Worm (Caenorhabditis elegans) whole organism, L4 larva: Measurements from ENCODE around the gene col-185.

ENCODE experiments used
- R02D3.7 ChIP-seq: fragments of 150-350 bp; sonication (generic microtip); optimal IDR thresholded peaks from 3 replicates; lab custom pipeline; 2014; ENCODE audit warnings: missing biosample characterization, missing genetic modification characterization
- aly-2 ChIP-seq: sonication (generic microtip); optimal IDR thresholded peaks from 2 replicates; lab custom pipeline; 2018; ENCODE audit warnings: missing biosample characterization, missing genetic modification characterization
- dpl-1 ChIP-seq: fragments of 150-350 bp; optimal IDR thresholded peaks from 2 replicates; lab custom pipeline; 2014; ENCODE audit warnings: missing biosample characterization, missing genetic modification reagents, missing genetic modification characterization
- hif-1 ChIP-seq, 2 experiments: sonication (generic microtip); optimal IDR thresholded peaks; 2 replicates each; lab custom pipeline; 2016 to 2017; ENCODE audit warnings: missing compliant biosample characterization in 2 of 2, missing genetic modification characterization in 2 of 2, missing genetic modification reagents in 2 of 2, missing genotype in 2 of 2, mild to moderate bottlenecking in 1 of 2
- lin-15B ChIP-seq: fragments of 150-350 bp; sonication (generic microtip); optimal IDR thresholded peaks from 3 replicates; lab custom pipeline; 2014; ENCODE audit warnings: missing biosample characterization, missing genetic modification characterization
- lir-3 ChIP-seq: sonication (generic microtip); optimal IDR thresholded peaks from 2 replicates; lab custom pipeline; 2016; ENCODE audit warnings: mild to moderate bottlenecking, missing genetic modification characterization, missing compliant biosample characterization
- nhr-10 ChIP-seq: fragments of 150-350 bp; optimal IDR thresholded peaks from 2 replicates; lab custom pipeline; 2014; ENCODE audit warnings: missing biosample characterization, missing genetic modification characterization
- nhr-237 ChIP-seq: sonication (generic microtip); optimal IDR thresholded peaks from 2 replicates; lab custom pipeline; 2017; ENCODE audit warnings: missing biosample characterization, missing genetic modification characterization
- nhr-76 ChIP-seq: fragments of 150-350 bp; optimal IDR thresholded peaks from 2 replicates; lab custom pipeline; 2014; ENCODE audit warnings: missing biosample characterization, missing genetic modification characterization
- nhr-77 ChIP-seq: fragments of 150-350 bp; optimal IDR thresholded peaks from 2 replicates; lab custom pipeline; 2014; ENCODE audit warnings: missing biosample characterization, missing genetic modification characterization

- TF ChIP-seq nhr-10: no peak
- TF ChIP-seq nhr-77: no peak
- no peak for TF ChIP-seq dpl-1 (GFP tag; lab: Kevin White, UChicago)
- no peak for TF ChIP-seq lir-3
- no peak for TF ChIP-seq lin-15B
- no peak for TF ChIP-seq nhr-237 (tag; lab: Kevin White, UChicago)
- no peak for TF ChIP-seq hif-1 (tag; optimal IDR thresholded peaks at IDR 0.05; lab: Kevin White, UChicago)
- TF ChIP-seq R02D3.7 (tag; lab: Kevin White, UChicago): no peak
- TF ChIP-seq aly-2 (tag; lab: Kevin White, UChicago): no peak
- no peak for TF ChIP-seq nhr-76 (tag; lab: Kevin White, UChicago)
Measured at ce11 chrX:13543350-13543749, 32.5 kb upstream of the col-185 start.
